Worm (Caenorhabditis elegans): ENCODE measurements around the gene srm-3.

ce11 chrIV:9614060-9614459 lies 34.7 kb upstream of the srm-3 start:
- TF ChIP-seq aly-1 (tag; optimal IDR thresholded peaks at IDR 0.05), result no peak
- no peak for TF ChIP-seq hnd-1 (tag; optimal IDR thresholded peaks at IDR 0.05)
- no peak for TF ChIP-seq ets-7 (tag; optimal IDR thresholded peaks at IDR 0.05)
- TF ChIP-seq hmbx-1 (tag; optimal IDR thresholded peaks at IDR 0.05), result no peak
- no peak for TF ChIP-seq ama-1 (optimal IDR thresholded peaks at IDR 0.05)
- TF ChIP-seq hmg-4 (GFP tag; optimal IDR thresholded peaks at IDR 0.05), result no peak
- TF ChIP-seq scrt-1 (GFP tag; IDR thresholded peaks at IDR 0.05), result no peak
- no peak for TF ChIP-seq tra-4 (tag; optimal IDR thresholded peaks at IDR 0.05)
- TF ChIP-seq F13C5.2 (tag; optimal IDR thresholded peaks at IDR 0.05), result no peak
- TF ChIP-seq flt-1 (GFP tag; IDR thresholded peaks at IDR 0.05), result no peak
- TF ChIP-seq B0310.2 (tag; optimal IDR thresholded peaks at IDR 0.05), result no peak
- no peak for TF ChIP-seq ceh-36 (tag; optimal IDR thresholded peaks at IDR 0.05)
- no peak for TF ChIP-seq tbx-37 (GFP tag; conservative IDR thresholded peaks at IDR 0.05)
- no peak for TF ChIP-seq ceh-13 (GFP tag; optimal IDR thresholded peaks at IDR 0.05)
